Worm (Caenorhabditis elegans): ENCODE measurements around the gene mfn-1.
A peak's percentile ranks its signal among the peaks of the same experiment; 100 is the strongest.

Gene mfn-1

ce11 chrII:11473525-11474181 lies 1.8 kb upstream of the mfn-1 start, which contains the start of the genes metl-1 and W02B12.11 (continued):
- TF ChIP-seq nhr-23 (tag; optimal IDR thresholded peaks at IDR 0.05) = peak; percentile 95
- no peak for TF ChIP-seq unc-62 (GFP tag; optimal IDR thresholded peaks at IDR 0.05)
- TF ChIP-seq daf-12 (tag; optimal IDR thresholded peaks at IDR 0.05) = no peak
- TF ChIP-seq egl-27 (tag; optimal IDR thresholded peaks at IDR 0.05) = no peak
- TF ChIP-seq elt-2 (tag; optimal IDR thresholded peaks at IDR 0.05) = peak; percentile 59

DNA sequence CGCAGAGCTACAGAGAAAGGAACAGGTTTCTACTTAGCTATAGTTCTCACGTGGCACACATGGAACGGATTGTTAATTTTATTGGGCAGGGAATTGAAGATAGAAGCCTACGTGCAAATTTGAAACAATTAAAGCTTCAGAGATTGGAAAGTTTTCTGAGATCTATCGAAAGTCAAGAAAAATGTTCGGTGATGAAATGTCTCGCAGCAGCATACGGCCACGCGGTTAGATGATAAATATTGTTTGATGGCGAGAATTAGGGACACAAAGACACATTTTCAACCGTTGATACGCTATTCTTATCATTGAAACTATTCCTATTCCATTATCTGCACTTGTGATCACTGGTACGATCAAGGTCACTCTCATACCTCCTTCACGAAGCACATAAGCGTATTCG lies 726 bp upstream of the mfn-1 start:
- peak; percentile 24 to 86 (median 76) for TF ChIP-seq elt-3 (tag; optimal IDR thresholded peaks at IDR 0.05)
- TF ChIP-seq nhr-76 (tag; optimal IDR thresholded peaks at IDR 0.05) = no peak
- no peak for TF ChIP-seq lsy-12 (tag; optimal IDR thresholded peaks at IDR 0.05)
- TF ChIP-seq jun-1 (tag; optimal IDR thresholded peaks at IDR 0.05) = peak; percentile 46
- TF ChIP-seq ceh-9 (tag; optimal IDR thresholded peaks at IDR 0.05) = no peak
- no peak for TF ChIP-seq unc-62 (GFP tag; optimal IDR thresholded peaks at IDR 0.05)
- TF ChIP-seq unc-39 (tag; optimal IDR thresholded peaks at IDR 0.05) = no peak
- TF ChIP-seq nhr-12 (tag; optimal IDR thresholded peaks at IDR 0.05) = no peak
- no peak for TF ChIP-seq nhr-11 (tag; optimal IDR thresholded peaks at IDR 0.05)
- no peak for TF ChIP-seq ceh-16 (tag; optimal IDR thresholded peaks at IDR 0.05)
- peak; percentile 77 for TF ChIP-seq elt-2 (tag; optimal IDR thresholded peaks at IDR 0.05)
- no peak for TF ChIP-seq ceh-28 (tag; optimal IDR thresholded peaks at IDR 0.05)
- TF ChIP-seq daf-12 (tag; optimal IDR thresholded peaks at IDR 0.05) = no peak
- peak; percentile 4 for TF ChIP-seq mdl-1 (tag; optimal IDR thresholded peaks at IDR 0.05)
- TF ChIP-seq ztf-4 (tag; optimal IDR thresholded peaks at IDR 0.05) = no peak
- no peak for TF ChIP-seq lin-39 (tag; optimal IDR thresholded peaks at IDR 0.05)
- TF ChIP-seq nhr-28 (tag; optimal IDR thresholded peaks at IDR 0.05) = no peak
- peak; percentile 75 for TF ChIP-seq nhr-43 (tag; optimal IDR thresholded peaks at IDR 0.05; ENCODE audit: poor library complexity, severe bottlenecking)
- peak; percentile 77 for TF ChIP-seq pqm-1 (tag; optimal IDR thresholded peaks at IDR 0.05)
- TF ChIP-seq egl-27 (tag; optimal IDR thresholded peaks at IDR 0.05) = no peak
- peak; percentile 47 for TF ChIP-seq snpc-4 (tag; optimal IDR thresholded peaks at IDR 0.05)
- no peak for TF ChIP-seq hmg-11 (tag; optimal IDR thresholded peaks at IDR 0.05)
- no peak for TF ChIP-seq nfya-1 (tag; optimal IDR thresholded peaks at IDR 0.05; ENCODE audit: insufficient read depth)
- no peak for TF ChIP-seq tbx-2 (tag; optimal IDR thresholded peaks at IDR 0.05)
- no peak for TF ChIP-seq fkh-10 (GFP tag; optimal IDR thresholded peaks at IDR 0.05)
- no peak for TF ChIP-seq nhr-67 (tag; optimal IDR thresholded peaks at IDR 0.05)
- TF ChIP-seq skn-1 (tag; optimal IDR thresholded peaks at IDR 0.05) = peak; percentile 15
- TF ChIP-seq nhr-77 (tag; optimal IDR thresholded peaks at IDR 0.05) = no peak
- peak; percentile 5 for TF ChIP-seq pha-4 (tag; optimal IDR thresholded peaks at IDR 0.05)
- TF ChIP-seq ztf-11 (tag; optimal IDR thresholded peaks at IDR 0.05) = no peak
- no peak for TF ChIP-seq nhr-23 (tag; optimal IDR thresholded peaks at IDR 0.05)
- TF ChIP-seq nhr-25 (tag; optimal IDR thresholded peaks at IDR 0.05) = peak; percentile 51
- TF ChIP-seq zag-1 (tag; optimal IDR thresholded peaks at IDR 0.05) = no peak

- peak; percentile 65 for TF ChIP-seq elt-2 (tag; optimal IDR thresholded peaks at IDR 0.05)
- peak; percentile 27 for TF ChIP-seq pha-4 (tag; optimal IDR thresholded peaks at IDR 0.05)
- peak; percentile 52 for TF ChIP-seq pqm-1 (tag; optimal IDR thresholded peaks at IDR 0.05)
- TF ChIP-seq nhr-25 (tag; optimal IDR thresholded peaks at IDR 0.05) = no peak
- peak; percentile 21 for TF ChIP-seq nfya-1 (tag; optimal IDR thresholded peaks at IDR 0.05; ENCODE audit: insufficient read depth)
Measured at ce11 chrII:11469574-11470108, 2.2 kb downstream of the mfn-1 start, which contains the start of gene cisd-1. Gene cisd-1 (minus strand): TSS chrII:11469624.

DNA sequence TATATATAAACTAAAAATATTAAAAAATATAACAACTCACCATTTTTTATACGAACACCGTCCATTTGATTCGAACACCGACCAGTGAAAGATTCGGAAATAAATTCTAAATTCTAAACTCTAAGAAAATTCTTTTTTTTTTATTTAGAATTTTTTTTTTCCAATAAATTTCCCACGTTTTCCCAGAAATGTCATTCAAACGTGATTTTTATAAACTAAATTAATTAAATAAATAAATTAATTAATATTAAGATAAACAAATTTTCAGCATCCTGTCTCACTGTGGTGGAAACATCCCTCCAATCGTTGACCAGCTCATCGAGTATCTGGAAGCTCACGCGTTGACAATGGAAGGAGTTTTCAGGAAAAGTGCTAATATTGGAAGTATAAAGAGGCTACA lies 4.3 kb downstream of the mfn-1 start, which contains the start of gene klp-17:
TSS of gene klp-17 (minus strand) at position 101 of the 400 bp plus-strand sequence.
- TF ChIP-seq ceh-16 (tag; optimal IDR thresholded peaks at IDR 0.05) (no peak), mdl-1 (tag; optimal IDR thresholded peaks at IDR 0.05) (no peak), pqm-1 (tag; optimal IDR thresholded peaks at IDR 0.05) (no peak), mml-1 (tag; optimal IDR thresholded peaks at IDR 0.05) (no peak), jun-1 (tag; optimal IDR thresholded peaks at IDR 0.05) (no peak), fos-1 (tag; optimal IDR thresholded peaks at IDR 0.05) (no peak), fkh-2 (tag; optimal IDR thresholded peaks at IDR 0.05) (no peak), hmg-11 (tag; optimal IDR thresholded peaks at IDR 0.05) (no peak), unc-62 (GFP tag; optimal IDR thresholded peaks at IDR 0.05) (no peak), ztf-4 (tag; optimal IDR thresholded peaks at IDR 0.05) (no peak), nhr-28 (tag; optimal IDR thresholded peaks at IDR 0.05) (no peak), ceh-82 (tag; optimal IDR thresholded peaks at IDR 0.05) (no peak), nhr-25 (tag; optimal IDR thresholded peaks at IDR 0.05) (no peak)

All from whole organism, L3 larva.